Worm (Caenorhabditis elegans) whole organism, midembryonic: ENCODE measurements around the gene grl-11.

Experiments used
- T22C8.4 ChIP-seq: fragments of 200-800 bp; sonication (Bioruptor generic); IDR thresholded peaks from 2 replicates; pipeline ENCODE4 v1.3.6; 2022; ENCODE audit warnings: missing genetic modification characterization, missing compliant biosample characterization
- cog-1 ChIP-seq: sonication (generic microtip); optimal IDR thresholded peaks from 2 replicates; lab custom pipeline; 2016; ENCODE audit warnings: missing genetic modification characterization, missing compliant biosample characterization
- flt-1 ChIP-seq: fragments of 200-800 bp; sonication (Bioruptor generic); IDR thresholded peaks from 2 replicates; pipeline ENCODE4 v1.3.6; 2022; ENCODE audit warnings: missing genetic modification characterization, missing compliant biosample characterization
- klf-2 ChIP-seq: fragments of 200-800 bp; sonication (Bioruptor generic); conservative IDR thresholded peaks from 2 replicates; pipeline ENCODE4 v1.3.6; 2022; ENCODE audit warnings: missing genetic modification reagents, missing genetic modification characterization, missing compliant biosample characterization
- med-1 ChIP-seq: sonication (generic microtip); optimal IDR thresholded peaks from 2 replicates; lab custom pipeline; 2017; ENCODE audit warnings: missing genetic modification characterization, mild to moderate bottlenecking, missing compliant biosample characterization, antibody characterized with exemption, missing genetic modification reagents; ENCODE audit not compliant: insufficient read depth
- ref-1 ChIP-seq: fragments of 200-800 bp; sonication (Bioruptor generic); conservative IDR thresholded peaks from 2 replicates; pipeline ENCODE4 v1.3.6; 2022; ENCODE audit warnings: missing genetic modification reagents, missing genetic modification characterization, missing compliant biosample characterization
- tab-1 ChIP-seq: fragments of 200-800 bp; sonication (Bioruptor generic); IDR thresholded peaks from 2 replicates; pipeline ENCODE4 v1.3.6; 2022; ENCODE audit warnings: missing genetic modification characterization, missing compliant biosample characterization
- ztf-23 ChIP-seq: fragments of 200-800 bp; sonication (Bioruptor generic); IDR thresholded peaks from 2 replicates; pipeline ENCODE4 v1.3.6; 2022; ENCODE audit warnings: missing genetic modification reagents, missing genetic modification characterization, missing compliant biosample characterization
- ztf-29 ChIP-seq: fragments of 200-800 bp; sonication (Bioruptor generic); IDR thresholded peaks from 2 replicates; pipeline ENCODE4 v1.3.6; 2022; ENCODE audit warnings: missing genetic modification reagents, missing genetic modification characterization, missing compliant biosample characterization

- TF ChIP-seq tab-1 (GFP tag; lab: Robert Waterston, UW) (no peak), ztf-23 (GFP tag; lab: Robert Waterston, UW) (no peak), ref-1 (GFP tag; lab: Robert Waterston, UW) (no peak), flt-1 (GFP tag; lab: Robert Waterston, UW) (no peak), ztf-29 (GFP tag; lab: Robert Waterston, UW) (no peak), cog-1 (tag; lab: Kevin White, UChicago) (no peak), T22C8.4 (no peak), med-1 (GFP tag; lab: Kevin White, UChicago) (no peak), klf-2 (GFP tag; lab: Robert Waterston, UW) (no peak)
These were observed 36.6 kb upstream of the grl-11 start, which contains the start of gene irld-34 for ce11 chrIII:9154766-9155165.
